Fruit fly (Drosophila melanogaster) whole organism, embryonic: ENCODE results near the gene Gr85a.

Experiments
- Atf3 ChIP-seq: fragments of 200-800 bp; sonication (Bioruptor generic); optimal IDR thresholded peaks from 3 replicates; lab custom pipeline; 2016; ENCODE audit warnings: missing biosample characterization, missing genetic modification characterization
- Blimp-1 ChIP-seq: fragments of 200-800 bp; sonication (Bioruptor generic); optimal IDR thresholded peaks from 3 replicates; lab custom pipeline; 2018; ENCODE audit warnings: missing biosample characterization, missing genetic modification characterization, mild to moderate bottlenecking, moderate library complexity, missing genetic modification reagents
- CG11085 ChIP-seq: fragments of 200-800 bp; sonication (Bioruptor generic); IDR thresholded peaks from 2 replicates; pipeline ENCODE4 v1.3.6; 2022; ENCODE audit warnings: missing biosample characterization, missing genetic modification characterization
- CG11504 ChIP-seq: fragments of 200-800 bp; sonication (Bioruptor generic); optimal IDR thresholded peaks from 3 replicates; lab custom pipeline; 2019; ENCODE audit warnings: missing biosample characterization, mild to moderate bottlenecking, missing genetic modification characterization, moderate library complexity
- CG1233 ChIP-seq: fragments of 200-800 bp; sonication (Bioruptor generic); optimal IDR thresholded peaks from 4 replicates; lab custom pipeline; 2018; ENCODE audit warnings: missing biosample characterization, mild to moderate bottlenecking, missing genetic modification characterization
- CG12391 ChIP-seq: fragments of 200-800 bp; sonication (Bioruptor generic); optimal IDR thresholded peaks from 3 replicates; lab custom pipeline; 2018; ENCODE audit warnings: missing biosample characterization, mild to moderate bottlenecking, missing genetic modification characterization, moderate library complexity
- CG14667 ChIP-seq: fragments of 200-800 bp; sonication (Bioruptor generic); IDR thresholded peaks from 2 replicates; pipeline ENCODE4 v1.3.6; 2022; ENCODE audit warnings: missing biosample characterization, missing genetic modification characterization
- CG1647 ChIP-seq: fragments of 200-800 bp; sonication (Bioruptor generic); optimal IDR thresholded peaks from 3 replicates; lab custom pipeline; 2016; ENCODE audit warnings: missing biosample characterization, missing genetic modification characterization
- CG17829 ChIP-seq: fragments of 200-800 bp; optimal IDR thresholded peaks from 2 replicates; lab custom pipeline; 2019; ENCODE audit warnings: missing biosample characterization, mild to moderate bottlenecking, missing genetic modification characterization, moderate library complexity
- CG18262 ChIP-seq: fragments of 200-800 bp; optimal IDR thresholded peaks from 3 replicates; lab custom pipeline; 2019; ENCODE audit warnings: missing biosample characterization, mild to moderate bottlenecking, missing genetic modification characterization, moderate library complexity
- CG2712 ChIP-seq: fragments of 200-800 bp; optimal IDR thresholded peaks from 3 replicates; lab custom pipeline; 2019; ENCODE audit warnings: missing biosample characterization, mild to moderate bottlenecking, missing genetic modification characterization, moderate library complexity
- CG30020 ChIP-seq: fragments of 200-800 bp; optimal IDR thresholded peaks from 2 replicates; lab custom pipeline; 2019; ENCODE audit warnings: missing biosample characterization, mild to moderate bottlenecking, missing genetic modification characterization, moderate library complexity
- CG33213 ChIP-seq: fragments of 200-800 bp; sonication (Bioruptor generic); optimal IDR thresholded peaks from 3 replicates; lab custom pipeline; 2016; ENCODE audit warnings: missing biosample characterization, missing genetic modification characterization
- CG6272 ChIP-seq: fragments of 200-800 bp; sonication (Bioruptor generic); IDR thresholded peaks from 2 replicates; pipeline ENCODE4 v1.3.6; 2022; ENCODE audit warnings: missing biosample characterization, missing genetic modification characterization
- CG6683 ChIP-seq: fragments of 200-800 bp; sonication (Bioruptor generic); optimal IDR thresholded peaks from 2 replicates; lab custom pipeline; 2017; ENCODE audit warnings: missing biosample characterization, mild to moderate bottlenecking, missing genetic modification characterization, missing genetic modification reagents
- CG7556 ChIP-seq: fragments of 200-800 bp; sonication (Bioruptor generic); optimal IDR thresholded peaks from 2 replicates; lab custom pipeline; 2017; ENCODE audit warnings: missing biosample characterization, mild to moderate bottlenecking, missing genetic modification characterization
- Dfd ChIP-seq, 2 experiments: fragments of >200 bp; optimal IDR thresholded peaks; 2 replicates each; lab custom pipeline; 2017; ENCODE audit warnings: missing biosample characterization in 2 of 2, missing genetic modification characterization in 2 of 2
- Dip2 ChIP-seq: fragments of 200-800 bp; sonication (Bioruptor generic); IDR thresholded peaks from 2 replicates; pipeline ENCODE4 v1.3.6; 2022; ENCODE audit warnings: missing biosample characterization, missing genetic modification characterization
- Doc3 ChIP-seq: fragments of 200-800 bp; sonication (Bioruptor generic); IDR thresholded peaks from 3 replicates; pipeline ENCODE4 v1.3.6; 2022; ENCODE audit warnings: missing biosample characterization, missing genetic modification characterization; ENCODE audit not compliant: partially characterized antibody
- Drgx ChIP-seq: fragments of 200-800 bp; sonication (Bioruptor generic); IDR thresholded peaks from 2 replicates; pipeline ENCODE4 v1.3.6; 2022; ENCODE audit warnings: missing biosample characterization, missing genetic modification characterization
- Elba2 ChIP-seq: fragments of 200-800 bp; sonication (Bioruptor generic); optimal IDR thresholded peaks from 3 replicates; lab custom pipeline; 2016; ENCODE audit warnings: missing biosample characterization, missing genetic modification characterization
- Fer3 ChIP-seq: fragments of 200-800 bp; sonication (Bioruptor generic); optimal IDR thresholded peaks from 2 replicates; lab custom pipeline; 2018; ENCODE audit warnings: missing biosample characterization, mild to moderate bottlenecking, missing genetic modification characterization, moderate library complexity
- H15 ChIP-seq: fragments of 200-800 bp; sonication (Bioruptor generic); IDR thresholded peaks from 3 replicates; pipeline ENCODE4 v1.3.6; 2022; ENCODE audit warnings: missing biosample characterization, missing genetic modification characterization
- MBD-R2 ChIP-seq: fragments of 200-800 bp; sonication (Bioruptor generic); IDR thresholded peaks from 2 replicates; pipeline ENCODE4 v1.3.6; 2022; ENCODE audit warnings: missing biosample characterization, missing genetic modification characterization
- Myb ChIP-seq: fragments of 200-800 bp; sonication (Bioruptor generic); optimal IDR thresholded peaks from 2 replicates; lab custom pipeline; 2016; ENCODE audit warnings: missing biosample characterization, missing genetic modification characterization
- Nf-YC ChIP-seq: fragments of 200-800 bp; optimal IDR thresholded peaks from 3 replicates; lab custom pipeline; 2019; ENCODE audit warnings: missing biosample characterization, mild to moderate bottlenecking, missing genetic modification characterization, moderate library complexity
- Pdp1 ChIP-seq, 2 experiments: fragments of 200-800 bp; sonication (Bioruptor generic); optimal IDR thresholded peaks; 3 replicates each; lab custom pipeline; 2016; ENCODE audit warnings: missing biosample characterization in 2 of 2, missing genetic modification characterization in 2 of 2, mild to moderate bottlenecking in 1 of 2, moderate library complexity in 1 of 2
- Scr ChIP-seq: fragments of 200-800 bp; sonication (Bioruptor generic); IDR thresholded peaks from 2 replicates; pipeline ENCODE4 v1.3.6; 2022; ENCODE audit warnings: missing biosample characterization, missing genetic modification characterization; ENCODE audit not compliant: partially characterized antibody
- Side ChIP-seq: fragments of 200-800 bp; sonication (Bioruptor generic); optimal IDR thresholded peaks from 2 replicates; lab custom pipeline; 2016; ENCODE audit warnings: missing biosample characterization, missing genetic modification characterization
- ash1 ChIP-seq: fragments of 200-800 bp; sonication (Bioruptor generic); optimal IDR thresholded peaks from 2 replicates; lab custom pipeline; 2018; ENCODE audit warnings: missing biosample characterization, mild to moderate bottlenecking, missing genetic modification characterization
- cad ChIP-seq: fragments of >200 bp; optimal IDR thresholded peaks from 2 replicates; lab custom pipeline; 2017; ENCODE audit warnings: missing biosample characterization, missing genetic modification characterization
- chinmo ChIP-seq: fragments of 200-800 bp; sonication (Bioruptor generic); IDR thresholded peaks from 4 replicates; pipeline ENCODE4 v1.3.6; 2022; ENCODE audit warnings: missing biosample characterization, missing genetic modification characterization; ENCODE audit not compliant: partially characterized antibody
- emc ChIP-seq: fragments of 200-800 bp; sonication (Bioruptor generic); optimal IDR thresholded peaks from 2 replicates; lab custom pipeline; 2016; ENCODE audit warnings: missing biosample characterization, missing genetic modification characterization
- ems ChIP-seq: fragments of 200-800 bp; sonication (Bioruptor generic); optimal IDR thresholded peaks from 3 replicates; lab custom pipeline; 2016; ENCODE audit warnings: missing biosample characterization, missing genetic modification characterization
- eyg ChIP-seq: fragments of 200-800 bp; sonication (Bioruptor generic); optimal IDR thresholded peaks from 3 replicates; lab custom pipeline; 2016; ENCODE audit warnings: missing biosample characterization, missing genetic modification characterization
- fd3F ChIP-seq: fragments of 200-800 bp; sonication (Bioruptor generic); optimal IDR thresholded peaks from 2 replicates; lab custom pipeline; 2018; ENCODE audit warnings: missing biosample characterization, mild to moderate bottlenecking, missing genetic modification characterization, moderate library complexity
- fu2 ChIP-seq: fragments of 200-800 bp; sonication (Bioruptor generic); optimal IDR thresholded peaks from 2 replicates; lab custom pipeline; 2016; ENCODE audit warnings: missing biosample characterization, missing genetic modification characterization
- mam ChIP-seq: fragments of 200-800 bp; sonication (Bioruptor generic); optimal IDR thresholded peaks from 3 replicates; lab custom pipeline; 2016; ENCODE audit warnings: missing biosample characterization, missing genetic modification characterization
- nerfin-1 ChIP-seq: fragments of 200-800 bp; sonication (Bioruptor generic); optimal IDR thresholded peaks from 3 replicates; lab custom pipeline; 2019; ENCODE audit warnings: missing biosample characterization, mild to moderate bottlenecking, missing genetic modification characterization, moderate library complexity
- nmo ChIP-seq: fragments of 200-800 bp; sonication (Bioruptor generic); optimal IDR thresholded peaks from 2 replicates; lab custom pipeline; 2018; ENCODE audit warnings: missing biosample characterization, mild to moderate bottlenecking, missing genetic modification characterization, moderate library complexity
- pb ChIP-seq: fragments of 200-800 bp; sonication (Bioruptor generic); optimal IDR thresholded peaks from 3 replicates; lab custom pipeline; 2016; ENCODE audit warnings: missing biosample characterization, missing genetic modification characterization
- pnt ChIP-seq: fragments of 200-800 bp; sonication (Bioruptor generic); optimal IDR thresholded peaks from 3 replicates; lab custom pipeline; 2016; ENCODE audit warnings: missing biosample characterization, missing genetic modification characterization
- pum ChIP-seq: fragments of 200-800 bp; sonication (Bioruptor generic); optimal IDR thresholded peaks from 2 replicates; lab custom pipeline; 2016; ENCODE audit warnings: missing biosample characterization, missing genetic modification characterization
- pzg ChIP-seq: fragments of 200-800 bp; sonication (Bioruptor generic); optimal IDR thresholded peaks from 3 replicates; lab custom pipeline; 2018; ENCODE audit warnings: missing biosample characterization, mild to moderate bottlenecking, missing genetic modification characterization, moderate library complexity
- scrt ChIP-seq: fragments of 200-800 bp; sonication (Bioruptor generic); optimal IDR thresholded peaks from 2 replicates; lab custom pipeline; 2018; ENCODE audit warnings: missing biosample characterization, mild to moderate bottlenecking, missing genetic modification characterization, moderate library complexity
- shn ChIP-seq: fragments of 200-800 bp; sonication (Bioruptor generic); optimal IDR thresholded peaks from 3 replicates; lab custom pipeline; 2016; ENCODE audit warnings: missing biosample characterization, missing genetic modification characterization
- ssp ChIP-seq: fragments of 200-800 bp; sonication (Bioruptor generic); IDR thresholded peaks from 2 replicates; pipeline ENCODE4 v1.3.6; 2022; ENCODE audit warnings: missing biosample characterization, missing genetic modification characterization
- toy ChIP-seq: fragments of 200-800 bp; sonication (Bioruptor generic); IDR thresholded peaks from 2 replicates; pipeline ENCODE4 v1.3.6; 2022; ENCODE audit warnings: missing biosample characterization, missing genetic modification characterization
- vvl ChIP-seq: fragments of 200-800 bp; sonication (Bioruptor generic); IDR thresholded peaks from 2 replicates; pipeline ENCODE4 v1.3.6; 2022; ENCODE audit warnings: missing biosample characterization, missing genetic modification characterization

The Gr85a gene

DNA sequence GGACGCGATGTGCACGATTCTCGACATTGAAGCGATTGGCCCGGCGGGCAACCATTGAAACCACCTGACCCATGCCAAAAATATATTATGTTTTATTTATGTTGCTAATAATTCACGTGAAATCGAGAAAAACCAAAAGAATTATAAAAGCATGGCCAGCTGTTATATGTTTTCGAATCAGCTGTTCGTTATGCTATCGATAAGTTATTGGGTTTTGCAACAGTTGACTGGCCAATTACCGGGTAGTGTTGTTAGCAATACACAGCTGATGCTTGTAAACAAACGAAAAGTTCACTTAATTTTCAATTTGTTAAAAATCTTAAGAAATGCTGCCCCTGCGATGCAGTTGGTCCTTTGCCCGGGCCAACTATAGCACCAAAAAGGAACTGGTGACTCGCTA lies 48.8 kb upstream of the Gr85a start, which contains the start of the genes CG11722 and mtTFB2 (continued):
- TF ChIP-seq pzg, result peak; percentile 53
- peak; percentile 81 for TF ChIP-seq MBD-R2 (GFP tag; lab: Robert Waterston, UW)
- peak; percentile 47; the same call in 1 of the 3 replicates for TF ChIP-seq Doc3 (GFP tag; lab: Robert Waterston, UW)
- TF ChIP-seq CG2712 (tag; lab: Kevin White, UChicago), result peak; percentile 3
- TF ChIP-seq Dfd (GFP tag; optimal IDR thresholded peaks at IDR 0.05; lab: Kevin White, UChicago), result no peak
- TF ChIP-seq CG30020 (tag; lab: Kevin White, UChicago), result no peak
- TF ChIP-seq pnt (GFP tag; lab: Kevin White, UChicago), result no peak
- no peak for TF ChIP-seq Dip2
- peak; percentile 52 for TF ChIP-seq Scr (GFP tag; lab: Robert Waterston, UW)
- TF ChIP-seq CG12391 (tag; lab: Kevin White, UChicago), result no peak
- no peak for TF ChIP-seq pb (GFP tag; lab: Kevin White, UChicago)
- TF ChIP-seq pum, result no peak
- TF ChIP-seq Nf-YC, result peak; percentile 82
- TF ChIP-seq Pdp1 (GFP tag; optimal IDR thresholded peaks at IDR 0.05; lab: Kevin White, UChicago), result peak in 1 of 2 experiments; percentile 84
- TF ChIP-seq nerfin-1, result no peak
- TF ChIP-seq H15 (GFP tag; lab: Robert Waterston, UW), result no peak
- no peak for TF ChIP-seq Blimp-1

- TF ChIP-seq chinmo (GFP tag; lab: Robert Waterston, UW) (peak; percentile 72; the same call in 1 of the 4 replicates), pb (GFP tag; lab: Kevin White, UChicago) (no peak), CG18262 (peak; percentile 91), Drgx (GFP tag; lab: Robert Waterston, UW) (peak; percentile 80), Myb (GFP tag; lab: Kevin White, UChicago) (peak; percentile 9), pum (no peak), Fer3 (peak; percentile 88), CG6683 (GFP tag; lab: Kevin White, UChicago) (peak; percentile 65), ash1 (GFP tag; lab: Kevin White, UChicago) (peak; percentile 26), ems (peak; percentile 42), CG11085 (GFP tag; lab: Robert Waterston, UW) (peak; percentile 89), CG17829 (peak; percentile 93), eyg (GFP tag; lab: Kevin White, UChicago) (peak; percentile 29), CG7556 (GFP tag; lab: Kevin White, UChicago) (peak; percentile 86), Side (GFP tag; lab: Kevin White, UChicago) (peak; percentile 15), CG33213 (GFP tag; lab: Kevin White, UChicago) (peak; percentile 22), Atf3 (GFP tag; lab: Kevin White, UChicago) (no peak), CG1233 (GFP tag; lab: Kevin White, UChicago) (peak; percentile 76), scrt (GFP tag; lab: Kevin White, UChicago) (peak; percentile 35), nmo (peak; percentile 91), Dip2 (no peak), cad (GFP tag; lab: Kevin White, UChicago) (no peak), ssp (GFP tag; lab: Robert Waterston, UW) (peak; percentile 83), CG11504 (tag; lab: Kevin White, UChicago) (peak; percentile 87), mam (peak; percentile 65), fd3F (GFP tag; lab: Kevin White, UChicago) (peak; percentile 82), emc (GFP tag; lab: Kevin White, UChicago) (no peak), vvl (GFP tag; lab: Robert Waterston, UW) (peak; percentile 97), CG1647 (GFP tag; lab: Kevin White, UChicago) (no peak), CG14667 (GFP tag; lab: Robert Waterston, UW) (peak; percentile 89), toy (GFP tag; lab: Robert Waterston, UW) (peak; percentile 77; the same call in 1 of the 2 replicates), shn (GFP tag; lab: Kevin White, UChicago) (no peak), fu2 (GFP tag; lab: Kevin White, UChicago) (no peak), CG6272 (GFP tag; lab: Robert Waterston, UW) (peak; percentile 76), Elba2 (GFP tag; lab: Kevin White, UChicago) (no peak)
Measured at dm6 chr3R:10042664-10043372, 46.2 kb upstream of the Gr85a start, which contains the start of the genes Mical and CG3909. Mical (minus strand) TSS chr3R:10042895. CG3909 (plus strand) TSS chr3R:10043270.
